Worm (Caenorhabditis elegans): ENCODE measurements around the gene bcas-2.

bcas-2 gene

ce11 chrIII:6207881-6208280 lies 37.7 kb downstream of the bcas-2 start, which contains the start of gene C23G10.2:
Gene C23G10.2 (plus strand): TSS chrIII:6208064.
- no peak for TF ChIP-seq F13H6.1 (tag; optimal IDR thresholded peaks at IDR 0.05)
- no peak for TF ChIP-seq unc-55 (GFP tag; optimal IDR thresholded peaks at IDR 0.05)
- no peak for TF ChIP-seq nhr-11 (tag; optimal IDR thresholded peaks at IDR 0.05)
- TF ChIP-seq elt-3 (tag; optimal IDR thresholded peaks at IDR 0.05): no peak
- TF ChIP-seq snpc-4 (tag; optimal IDR thresholded peaks at IDR 0.05): no peak

ce11 chrIII:6207046-6207445 lies 38.6 kb downstream of the bcas-2 start:
- TF ChIP-seq ceh-16 (tag; optimal IDR thresholded peaks at IDR 0.05) (no peak), lin-13 (GFP tag; optimal IDR thresholded peaks at IDR 0.05) (no peak), mab-5 (tag; optimal IDR thresholded peaks at IDR 0.05) (no peak), egl-27 (tag; optimal IDR thresholded peaks at IDR 0.05) (no peak), aly-2 (tag; optimal IDR thresholded peaks at IDR 0.05) (no peak), sma-3 (GFP tag; optimal IDR thresholded peaks at IDR 0.05) (no peak), gmeb-1 (tag; optimal IDR thresholded peaks at IDR 0.05) (no peak), Y55F3AM.14 (GFP tag; optimal IDR thresholded peaks at IDR 0.05) (no peak), elt-1 (tag; optimal IDR thresholded peaks at IDR 0.05) (no peak), ztf-4 (tag; optimal IDR thresholded peaks at IDR 0.05) (no peak), skn-1 (tag; optimal IDR thresholded peaks at IDR 0.05) (no peak), unc-62 (GFP tag; optimal IDR thresholded peaks at IDR 0.05) (no peak), blmp-1 (tag; optimal IDR thresholded peaks at IDR 0.05; ENCODE audit: insufficient read depth) (no peak), crh-2 (tag; optimal IDR thresholded peaks at IDR 0.05) (no peak)

ce11 chrIII:6206161-6206853 lies 39.3 kb downstream of the bcas-2 start, which contains the start of the genes sna-3 and rps-3:
Gene sna-3 (minus strand): TSS chrIII:6206211.
Gene rps-3 (plus strand): TSS chrIII:6206803.
- TF ChIP-seq lin-11 (tag; optimal IDR thresholded peaks at IDR 0.05) (peak; percentile 82), lin-13 (GFP tag; optimal IDR thresholded peaks at IDR 0.05) (peak; percentile 81), mdl-1 (tag; optimal IDR thresholded peaks at IDR 0.05) (no peak), nhr-129 (tag; optimal IDR thresholded peaks at IDR 0.05) (peak; percentile 91), nhr-23 (tag; optimal IDR thresholded peaks at IDR 0.05) (no peak), Y55F3AM.14 (GFP tag; optimal IDR thresholded peaks at IDR 0.05) (no peak), nhr-12 (tag; optimal IDR thresholded peaks at IDR 0.05) (no peak), lsy-2 (tag; optimal IDR thresholded peaks at IDR 0.05) (peak; percentile 68 to 92), nhr-6 (tag; optimal IDR thresholded peaks at IDR 0.05) (no peak), elt-1 (tag; optimal IDR thresholded peaks at IDR 0.05) (no peak), snpc-4 (tag; optimal IDR thresholded peaks at IDR 0.05) (peak; percentile 63), blmp-1 (tag; optimal IDR thresholded peaks at IDR 0.05; ENCODE audit: insufficient read depth) (peak; percentile 8), ceh-82 (tag; optimal IDR thresholded peaks at IDR 0.05) (no peak), sem-4 (tag; optimal IDR thresholded peaks at IDR 0.05) (no peak), nhr-11 (tag; optimal IDR thresholded peaks at IDR 0.05) (no peak), nhr-21 (tag; optimal IDR thresholded peaks at IDR 0.05) (peak; percentile 64), unc-55 (GFP tag; optimal IDR thresholded peaks at IDR 0.05) (peak; percentile 93), gmeb-1 (tag; optimal IDR thresholded peaks at IDR 0.05) (peak; percentile 78), peb-1 (tag; optimal IDR thresholded peaks at IDR 0.05) (no peak), R02D3.7 (tag; optimal IDR thresholded peaks at IDR 0.05) (no peak), mab-5 (tag; optimal IDR thresholded peaks at IDR 0.05) (no peak), sma-9 (GFP tag; optimal IDR thresholded peaks at IDR 0.05) (peak; percentile 55), sma-9 (tag; optimal IDR thresholded peaks at IDR 0.05) (no peak), ceh-16 (tag; optimal IDR thresholded peaks at IDR 0.05) (peak; percentile 52), ztf-11 (tag; optimal IDR thresholded peaks at IDR 0.05) (no peak), fos-1 (tag; optimal IDR thresholded peaks at IDR 0.05) (peak; percentile 70), ama-1 (optimal IDR thresholded peaks at IDR 0.05) (no peak), dmd-4 (tag; optimal IDR thresholded peaks at IDR 0.05) (no peak), zag-1 (tag; optimal IDR thresholded peaks at IDR 0.05) (peak; percentile 10), elt-3 (tag; optimal IDR thresholded peaks at IDR 0.05) (no peak), nhr-237 (tag; optimal IDR thresholded peaks at IDR 0.05) (no peak), nhr-25 (tag; optimal IDR thresholded peaks at IDR 0.05) (peak; percentile 73), lin-39 (tag; optimal IDR thresholded peaks at IDR 0.05) (no peak), alr-1 (tag; optimal IDR thresholded peaks at IDR 0.05) (no peak), crh-2 (tag; optimal IDR thresholded peaks at IDR 0.05) (peak; percentile 90), F13H6.1 (tag; optimal IDR thresholded peaks at IDR 0.05) (peak; percentile 64), ZK546.5 (tag; optimal IDR thresholded peaks at IDR 0.05) (peak; percentile 40), sma-3 (GFP tag; optimal IDR thresholded peaks at IDR 0.05) (peak; percentile 52), ztf-1 (GFP tag; conservative IDR thresholded peaks at IDR 0.05) (no peak), unc-62 (GFP tag; optimal IDR thresholded peaks at IDR 0.05) (no peak), mbf-1 (tag; optimal IDR thresholded peaks at IDR 0.05) (no peak), skn-1 (tag; optimal IDR thresholded peaks at IDR 0.05) (no peak), C34F6.9 (tag; optimal IDR thresholded peaks at IDR 0.05) (peak; percentile 90), egl-27 (tag; optimal IDR thresholded peaks at IDR 0.05) (peak; percentile 21), nhr-77 (tag; optimal IDR thresholded peaks at IDR 0.05) (no peak), unc-39 (tag; optimal IDR thresholded peaks at IDR 0.05) (no peak), aly-2 (tag; optimal IDR thresholded peaks at IDR 0.05) (no peak)
